Worm (Caenorhabditis elegans): ENCODE results near the gene mltn-7.

Gene mltn-7

ce11 chrV:404210-404669 lies 34.1 kb downstream of the mltn-7 start, which contains the start of gene nhr-252:
TSS of gene nhr-252 (plus strand) at chrV:404619.
- TF ChIP-seq elt-1 (tag; optimal IDR thresholded peaks at IDR 0.05; ENCODE audit: borderline replicate concordance, insufficient read depth) (no peak), ham-2 (GFP tag; optimal IDR thresholded peaks at IDR 0.05) (no peak)

DNA sequence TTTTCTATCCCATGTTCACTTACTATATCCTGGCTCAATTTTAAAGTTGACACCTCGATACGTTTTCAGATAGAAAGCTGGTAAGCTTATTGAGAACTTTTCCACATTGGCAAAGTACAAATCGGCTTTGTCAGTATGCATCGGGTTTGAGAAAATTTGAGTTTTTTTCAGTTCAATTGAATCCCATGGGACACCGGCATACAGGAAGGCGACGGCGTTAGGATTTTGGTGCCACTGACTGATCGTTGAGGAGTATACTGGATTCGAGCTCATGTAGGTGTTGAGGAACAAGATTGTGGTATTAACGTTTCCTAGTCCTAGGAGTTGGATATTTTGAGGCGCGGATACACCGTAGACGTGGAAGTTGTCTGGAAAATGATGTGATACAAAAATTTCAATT lies 42.7 kb downstream of the mltn-7 start:
- TF ChIP-seq cnd-1 (tag; optimal IDR thresholded peaks at IDR 0.05) (no peak), ces-1 (GFP tag; optimal IDR thresholded peaks at IDR 0.05) (no peak), nhr-2 (tag; optimal IDR thresholded peaks at IDR 0.05) (no peak), ceh-83 (GFP tag; optimal IDR thresholded peaks at IDR 0.05) (no peak), bed-3 (GFP tag; optimal IDR thresholded peaks at IDR 0.05) (no peak), ceh-39 (tag; optimal IDR thresholded peaks at IDR 0.05) (no peak), ceh-43 (GFP tag; optimal IDR thresholded peaks at IDR 0.05) (no peak), nhr-237 (tag; optimal IDR thresholded peaks at IDR 0.05) (no peak), unc-39 (tag; optimal IDR thresholded peaks at IDR 0.05) (no peak), tbx-8 (GFP tag; optimal IDR thresholded peaks at IDR 0.05) (no peak), ham-2 (GFP tag; optimal IDR thresholded peaks at IDR 0.05) (no peak), nhr-76 (tag; optimal IDR thresholded peaks at IDR 0.05) (no peak), sem-2 (GFP tag; optimal IDR thresholded peaks at IDR 0.05) (no peak), mep-1 (tag; optimal IDR thresholded peaks at IDR 0.05) (no peak), mab-5 (tag; optimal IDR thresholded peaks at IDR 0.05) (no peak), mls-2 (tag; optimal IDR thresholded peaks at IDR 0.05) (no peak), zip-8 (tag; optimal IDR thresholded peaks at IDR 0.05) (no peak), hlh-1 (tag; optimal IDR thresholded peaks at IDR 0.05) (no peak), elt-3 (tag; optimal IDR thresholded peaks at IDR 0.05) (no peak), sptf-1 (tag; optimal IDR thresholded peaks at IDR 0.05) (no peak)

ce11 chrV:414630-415029 lies 44.5 kb downstream of the mltn-7 start, which contains the start of gene dod-19:
TSS of gene dod-19 (minus strand) at chrV:414759.
- TF ChIP-seq ces-1 (GFP tag; optimal IDR thresholded peaks at IDR 0.05) (no peak), mep-1 (tag; optimal IDR thresholded peaks at IDR 0.05) (no peak)

DNA sequence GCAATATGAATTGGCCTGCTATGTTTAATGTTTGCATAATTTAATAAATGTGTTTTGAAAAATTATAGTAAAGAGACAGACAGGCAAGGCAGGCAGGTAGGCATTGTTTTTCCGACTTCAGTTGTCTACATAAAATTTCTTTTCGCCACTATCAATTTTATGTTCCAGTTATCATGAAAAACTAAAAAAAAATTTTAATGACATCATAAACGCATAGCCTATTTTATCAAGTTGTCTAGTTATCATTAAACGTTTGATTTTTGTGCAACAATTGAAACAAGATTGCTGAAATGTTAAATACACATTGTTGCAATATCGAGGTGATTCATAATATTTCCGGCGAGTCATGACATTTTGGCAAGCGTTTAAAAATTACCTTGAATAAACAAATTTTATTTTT lies 44.9 kb downstream of the mltn-7 start:
- TF ChIP-seq ham-2 (GFP tag; optimal IDR thresholded peaks at IDR 0.05) (no peak), mls-2 (tag; optimal IDR thresholded peaks at IDR 0.05) (no peak), unc-39 (tag; optimal IDR thresholded peaks at IDR 0.05) (no peak), zip-8 (tag; optimal IDR thresholded peaks at IDR 0.05) (no peak), pha-4 (tag; optimal IDR thresholded peaks at IDR 0.05) (no peak), sptf-1 (tag; optimal IDR thresholded peaks at IDR 0.05) (no peak), elt-1 (tag; optimal IDR thresholded peaks at IDR 0.05; ENCODE audit: borderline replicate concordance, insufficient read depth) (no peak), drap-1 (GFP tag; optimal IDR thresholded peaks at IDR 0.05) (no peak), mep-1 (tag; optimal IDR thresholded peaks at IDR 0.05) (no peak), nhr-28 (tag; optimal IDR thresholded peaks at IDR 0.05) (no peak), ceh-83 (GFP tag; optimal IDR thresholded peaks at IDR 0.05) (no peak), ceh-39 (tag; optimal IDR thresholded peaks at IDR 0.05) (no peak), nhr-237 (tag; optimal IDR thresholded peaks at IDR 0.05) (no peak), tbx-8 (GFP tag; optimal IDR thresholded peaks at IDR 0.05) (no peak), elt-3 (tag; optimal IDR thresholded peaks at IDR 0.05) (no peak), lsy-2 (tag; optimal IDR thresholded peaks at IDR 0.05) (no peak), unc-120 (tag; optimal IDR thresholded peaks at IDR 0.05; ENCODE audit: poor library complexity, severe bottlenecking) (no peak), lin-13 (tag; optimal IDR thresholded peaks at IDR 0.05) (no peak), blmp-1 (tag; optimal IDR thresholded peaks at IDR 0.05) (no peak), mab-5 (tag; optimal IDR thresholded peaks at IDR 0.05) (no peak)

ce11 chrV:417656-418353 lies 47.7 kb downstream of the mltn-7 start, which contains the start of gene irg-8:
TSS of gene irg-8 (minus strand) at chrV:417706.
- TF ChIP-seq mls-2 (tag; optimal IDR thresholded peaks at IDR 0.05) (no peak), pha-4 (tag; optimal IDR thresholded peaks at IDR 0.05) (no peak), M03D4.4 (tag; optimal IDR thresholded peaks at IDR 0.05) (no peak), unc-39 (tag; optimal IDR thresholded peaks at IDR 0.05) (no peak), tbx-8 (GFP tag; optimal IDR thresholded peaks at IDR 0.05) (no peak), nhr-28 (tag; optimal IDR thresholded peaks at IDR 0.05) (no peak), sem-2 (GFP tag; optimal IDR thresholded peaks at IDR 0.05) (no peak), nhr-76 (tag; optimal IDR thresholded peaks at IDR 0.05) (no peak)
